Worm (Caenorhabditis elegans) whole organism, L3 larva: ENCODE data around the gene ubh-3.

Source experiments
- R02D3.7 ChIP-seq: fragments of 150-350 bp; optimal IDR thresholded peaks from 2 replicates; lab custom pipeline; 2014; ENCODE audit warnings: missing biosample characterization, missing genetic modification characterization
- aly-2 ChIP-seq: fragments of 150-350 bp; optimal IDR thresholded peaks from 2 replicates; lab custom pipeline; 2014; ENCODE audit warnings: missing biosample characterization, missing genetic modification characterization
- ama-1 ChIP-seq: fragments of 150-350 bp; optimal IDR thresholded peaks from 2 replicates; lab custom pipeline; 2018
- ceh-28 ChIP-seq: fragments of 150-350 bp; optimal IDR thresholded peaks from 2 replicates; lab custom pipeline; 2014; ENCODE audit warnings: missing biosample characterization, missing genetic modification reagents, missing genetic modification characterization
- elt-1 ChIP-seq: fragments of 150-350 bp; optimal IDR thresholded peaks from 2 replicates; lab custom pipeline; 2014; ENCODE audit warnings: missing biosample characterization, missing genetic modification characterization
- fkh-10 ChIP-seq: sonication (generic microtip); optimal IDR thresholded peaks from 2 replicates; lab custom pipeline; 2017; ENCODE audit warnings: missing biosample characterization, missing genetic modification reagents, missing genetic modification characterization
- jun-1 ChIP-seq: fragments of 150-350 bp; optimal IDR thresholded peaks from 2 replicates; lab custom pipeline; 2014; ENCODE audit warnings: missing biosample characterization, missing genetic modification reagents, missing genetic modification characterization
- nhr-12 ChIP-seq: fragments of 150-350 bp; optimal IDR thresholded peaks from 2 replicates; lab custom pipeline; 2014; ENCODE audit warnings: missing biosample characterization, missing genetic modification characterization
- nhr-77 ChIP-seq: fragments of 150-350 bp; optimal IDR thresholded peaks from 2 replicates; lab custom pipeline; 2014; ENCODE audit warnings: missing biosample characterization, missing genetic modification characterization

ce11 chrV:6508703-6509102 lies at the start of gene ubh-3:
- TF ChIP-seq ama-1 (lab: Kevin White, UChicago) (no peak), fkh-10 (GFP tag; lab: Kevin White, UChicago) (no peak), R02D3.7 (no peak), nhr-77 (tag; lab: Kevin White, UChicago) (no peak), elt-1 (no peak), nhr-12 (tag; lab: Kevin White, UChicago) (no peak), aly-2 (tag; lab: Kevin White, UChicago) (no peak), jun-1 (tag; lab: Kevin White, UChicago) (no peak), ceh-28 (no peak)
